Worm (Caenorhabditis elegans): ENCODE measurements around the gene Y82E9BL.12.

DNA sequence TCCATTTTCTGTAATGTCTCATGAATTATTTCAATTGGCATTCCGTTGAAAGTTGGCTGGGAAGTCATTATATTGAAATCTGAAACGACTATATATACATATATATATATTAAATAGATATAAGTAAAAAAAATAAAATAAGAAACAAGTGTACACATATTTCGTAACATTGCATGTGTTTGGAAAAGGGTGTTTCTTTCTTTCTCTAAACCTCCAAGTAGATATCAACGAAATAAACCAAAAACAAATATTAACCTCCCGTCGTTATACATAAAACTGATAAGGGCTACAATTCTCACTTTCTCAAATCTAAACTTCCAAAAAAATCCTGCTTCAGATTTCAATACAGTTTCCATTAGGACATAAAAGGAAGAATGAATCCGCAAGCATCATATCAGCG is 778 bp upstream of the Y82E9BL.12 start, which contains the start of gene fbxa-79:
- TF ChIP-seq klf-2 (GFP tag; conservative IDR thresholded peaks at IDR 0.05) (no peak), med-1 (GFP tag; optimal IDR thresholded peaks at IDR 0.05; ENCODE audit: insufficient read depth) (no peak), ref-1 (GFP tag; conservative IDR thresholded peaks at IDR 0.05) (no peak), flt-1 (GFP tag; IDR thresholded peaks at IDR 0.05) (no peak), ztf-29 (GFP tag; IDR thresholded peaks at IDR 0.05) (no peak), tab-1 (GFP tag; IDR thresholded peaks at IDR 0.05) (no peak), ztf-23 (GFP tag; IDR thresholded peaks at IDR 0.05) (no peak), T22C8.4 (GFP tag; IDR thresholded peaks at IDR 0.05) (no peak)

All from whole organism, midembryonic.